Worm (Caenorhabditis elegans): Measurements from ENCODE around the gene fbxb-11.

The fbxb-11 gene

ce11 chrII:1724314-1724713 lies at the start of gene fbxb-11:
fbxb-11 (plus strand) TSS chrII:1724614.
- TF ChIP-seq sea-1 (GFP tag; conservative IDR thresholded peaks at IDR 0.05) (no peak), scrt-1 (GFP tag; IDR thresholded peaks at IDR 0.05) (no peak), ceh-36 (tag; optimal IDR thresholded peaks at IDR 0.05) (no peak)

- no peak for TF ChIP-seq ama-1 (optimal IDR thresholded peaks at IDR 0.05)
- no peak for TF ChIP-seq pes-1 (GFP tag; IDR thresholded peaks at IDR 0.05)
- TF ChIP-seq ceh-36 (tag; optimal IDR thresholded peaks at IDR 0.05) = no peak
- TF ChIP-seq sea-1 (GFP tag; conservative IDR thresholded peaks at IDR 0.05) = no peak
- TF ChIP-seq hmbx-1 (tag; optimal IDR thresholded peaks at IDR 0.05) = no peak
- no peak for TF ChIP-seq ets-7 (tag; optimal IDR thresholded peaks at IDR 0.05)
- TF ChIP-seq hmg-4 (GFP tag; optimal IDR thresholded peaks at IDR 0.05) = no peak
- TF ChIP-seq tra-4 (tag; optimal IDR thresholded peaks at IDR 0.05) = no peak
- no peak for TF ChIP-seq aly-1 (tag; optimal IDR thresholded peaks at IDR 0.05)
Measured at ce11 chrII:1676088-1676487, 48.3 kb upstream of the fbxb-11 start, which contains the start of gene fbxb-17. fbxb-17 (plus strand) TSS chrII:1676388.

ce11 chrII:1679081-1679480 lies 45.3 kb upstream of the fbxb-11 start, which contains the start of gene irld-36:
irld-36 (plus strand) TSS chrII:1679381.
- TF ChIP-seq tbx-11 (GFP tag; IDR thresholded peaks at IDR 0.05) (no peak), tra-4 (tag; optimal IDR thresholded peaks at IDR 0.05) (no peak), sea-1 (GFP tag; conservative IDR thresholded peaks at IDR 0.05) (no peak), B0310.2 (tag; optimal IDR thresholded peaks at IDR 0.05) (no peak), ceh-36 (tag; optimal IDR thresholded peaks at IDR 0.05) (no peak), F13C5.2 (tag; optimal IDR thresholded peaks at IDR 0.05) (no peak), tbx-37 (GFP tag; conservative IDR thresholded peaks at IDR 0.05) (no peak), hmbx-1 (tag; optimal IDR thresholded peaks at IDR 0.05) (no peak), aly-1 (tag; optimal IDR thresholded peaks at IDR 0.05) (no peak), ama-1 (optimal IDR thresholded peaks at IDR 0.05) (no peak), flt-1 (GFP tag; IDR thresholded peaks at IDR 0.05) (no peak), ets-7 (tag; optimal IDR thresholded peaks at IDR 0.05) (no peak), scrt-1 (GFP tag; IDR thresholded peaks at IDR 0.05) (no peak), pes-1 (GFP tag; IDR thresholded peaks at IDR 0.05) (no peak), hnd-1 (tag; optimal IDR thresholded peaks at IDR 0.05) (no peak), ceh-13 (GFP tag; optimal IDR thresholded peaks at IDR 0.05) (no peak), hmg-4 (GFP tag; optimal IDR thresholded peaks at IDR 0.05) (no peak)

ce11 chrII:1682218-1682617 lies 42.2 kb upstream of the fbxb-11 start, which contains the start of gene fbxb-26:
fbxb-26 (plus strand) TSS chrII:1682518.
- TF ChIP-seq tbx-11 (GFP tag; IDR thresholded peaks at IDR 0.05) (no peak), tra-4 (tag; optimal IDR thresholded peaks at IDR 0.05) (no peak), scrt-1 (GFP tag; IDR thresholded peaks at IDR 0.05) (no peak), hnd-1 (tag; optimal IDR thresholded peaks at IDR 0.05) (no peak), ama-1 (optimal IDR thresholded peaks at IDR 0.05) (no peak), tbx-37 (GFP tag; conservative IDR thresholded peaks at IDR 0.05) (no peak), ceh-36 (tag; optimal IDR thresholded peaks at IDR 0.05) (no peak), F13C5.2 (tag; optimal IDR thresholded peaks at IDR 0.05) (no peak), sea-1 (GFP tag; conservative IDR thresholded peaks at IDR 0.05) (no peak), flt-1 (GFP tag; IDR thresholded peaks at IDR 0.05) (no peak), B0310.2 (tag; optimal IDR thresholded peaks at IDR 0.05) (no peak), ceh-13 (GFP tag; optimal IDR thresholded peaks at IDR 0.05) (no peak), ets-7 (tag; optimal IDR thresholded peaks at IDR 0.05) (no peak), aly-1 (tag; optimal IDR thresholded peaks at IDR 0.05) (no peak), pes-1 (GFP tag; IDR thresholded peaks at IDR 0.05) (no peak)

- TF ChIP-seq F13C5.2 (tag; optimal IDR thresholded peaks at IDR 0.05) = no peak
- no peak for TF ChIP-seq pes-1 (GFP tag; IDR thresholded peaks at IDR 0.05)
- TF ChIP-seq tbx-37 (GFP tag; conservative IDR thresholded peaks at IDR 0.05) = no peak
- no peak for TF ChIP-seq ets-7 (tag; optimal IDR thresholded peaks at IDR 0.05)
- TF ChIP-seq ceh-36 (tag; optimal IDR thresholded peaks at IDR 0.05) = no peak
- TF ChIP-seq tra-4 (tag; optimal IDR thresholded peaks at IDR 0.05) = no peak
- TF ChIP-seq aly-1 (tag; optimal IDR thresholded peaks at IDR 0.05) = no peak
- no peak for TF ChIP-seq hnd-1 (tag; optimal IDR thresholded peaks at IDR 0.05)
- TF ChIP-seq ama-1 (optimal IDR thresholded peaks at IDR 0.05) = no peak
- TF ChIP-seq B0310.2 (tag; optimal IDR thresholded peaks at IDR 0.05) = no peak
- TF ChIP-seq hmg-4 (GFP tag; optimal IDR thresholded peaks at IDR 0.05) = no peak
- TF ChIP-seq sea-1 (GFP tag; conservative IDR thresholded peaks at IDR 0.05) = no peak
- TF ChIP-seq ceh-13 (GFP tag; optimal IDR thresholded peaks at IDR 0.05) = no peak
- TF ChIP-seq tbx-11 (GFP tag; IDR thresholded peaks at IDR 0.05) = no peak
- no peak for TF ChIP-seq scrt-1 (GFP tag; IDR thresholded peaks at IDR 0.05)
- TF ChIP-seq flt-1 (GFP tag; IDR thresholded peaks at IDR 0.05) = no peak
- TF ChIP-seq hmbx-1 (tag; optimal IDR thresholded peaks at IDR 0.05) = no peak
Measured at ce11 chrII:1683742-1684141, 40.7 kb upstream of the fbxb-11 start, which contains the start of gene fbxb-25. fbxb-25 (plus strand) TSS chrII:1684042.

- TF ChIP-seq sea-1 (GFP tag; conservative IDR thresholded peaks at IDR 0.05) (no peak), B0310.2 (tag; optimal IDR thresholded peaks at IDR 0.05) (no peak), F13C5.2 (tag; optimal IDR thresholded peaks at IDR 0.05) (no peak), pes-1 (GFP tag; IDR thresholded peaks at IDR 0.05) (no peak), tbx-37 (GFP tag; conservative IDR thresholded peaks at IDR 0.05) (no peak), flt-1 (GFP tag; IDR thresholded peaks at IDR 0.05) (no peak), ceh-13 (GFP tag; optimal IDR thresholded peaks at IDR 0.05) (no peak), ama-1 (optimal IDR thresholded peaks at IDR 0.05) (no peak), hmbx-1 (tag; optimal IDR thresholded peaks at IDR 0.05) (no peak), aly-1 (tag; optimal IDR thresholded peaks at IDR 0.05) (no peak), ceh-36 (tag; optimal IDR thresholded peaks at IDR 0.05) (no peak), tra-4 (tag; optimal IDR thresholded peaks at IDR 0.05) (no peak), hnd-1 (tag; optimal IDR thresholded peaks at IDR 0.05) (no peak), hmg-4 (GFP tag; optimal IDR thresholded peaks at IDR 0.05) (no peak), tbx-11 (GFP tag; IDR thresholded peaks at IDR 0.05) (no peak), scrt-1 (GFP tag; IDR thresholded peaks at IDR 0.05) (no peak)
Measured at ce11 chrII:1688813-1689212, 35.6 kb upstream of the fbxb-11 start, which contains the start of the genes fbxb-18 and fbxb-19. fbxb-18 (minus strand) TSS chrII:1688913. fbxb-19 (minus strand) TSS chrII:1689181.

- TF ChIP-seq ceh-13 (GFP tag; optimal IDR thresholded peaks at IDR 0.05) = no peak
Measured at ce11 chrII:1691011-1691410, 33.4 kb upstream of the fbxb-11 start, which contains the start of gene fbxc-22. fbxc-22 (minus strand) TSS chrII:1691111.

Data from whole organism, early embryonic.